Worm (Caenorhabditis elegans) whole organism, midembryonic: ENCODE results near the gene srv-8.
A peak's percentile ranks its signal among the peaks of the same experiment; 100 is the strongest.

Source experiments
- T22C8.4 ChIP-seq: fragments of 200-800 bp; sonication (Bioruptor generic); IDR thresholded peaks from 2 replicates; pipeline ENCODE4 v1.3.6; 2022; ENCODE audit warnings: missing genetic modification characterization, missing compliant biosample characterization
- cog-1 ChIP-seq: sonication (generic microtip); optimal IDR thresholded peaks from 2 replicates; lab custom pipeline; 2016; ENCODE audit warnings: missing genetic modification characterization, missing compliant biosample characterization
- flt-1 ChIP-seq: fragments of 200-800 bp; sonication (Bioruptor generic); IDR thresholded peaks from 2 replicates; pipeline ENCODE4 v1.3.6; 2022; ENCODE audit warnings: missing genetic modification characterization, missing compliant biosample characterization
- med-1 ChIP-seq: sonication (generic microtip); optimal IDR thresholded peaks from 2 replicates; lab custom pipeline; 2017; ENCODE audit warnings: missing genetic modification characterization, mild to moderate bottlenecking, missing compliant biosample characterization, antibody characterized with exemption, missing genetic modification reagents; ENCODE audit not compliant: insufficient read depth
- ref-1 ChIP-seq: fragments of 200-800 bp; sonication (Bioruptor generic); conservative IDR thresholded peaks from 2 replicates; pipeline ENCODE4 v1.3.6; 2022; ENCODE audit warnings: missing genetic modification reagents, missing genetic modification characterization, missing compliant biosample characterization
- ztf-23 ChIP-seq: fragments of 200-800 bp; sonication (Bioruptor generic); IDR thresholded peaks from 2 replicates; pipeline ENCODE4 v1.3.6; 2022; ENCODE audit warnings: missing genetic modification reagents, missing genetic modification characterization, missing compliant biosample characterization
- ztf-29 ChIP-seq: fragments of 200-800 bp; sonication (Bioruptor generic); IDR thresholded peaks from 2 replicates; pipeline ENCODE4 v1.3.6; 2022; ENCODE audit warnings: missing genetic modification reagents, missing genetic modification characterization, missing compliant biosample characterization

DNA sequence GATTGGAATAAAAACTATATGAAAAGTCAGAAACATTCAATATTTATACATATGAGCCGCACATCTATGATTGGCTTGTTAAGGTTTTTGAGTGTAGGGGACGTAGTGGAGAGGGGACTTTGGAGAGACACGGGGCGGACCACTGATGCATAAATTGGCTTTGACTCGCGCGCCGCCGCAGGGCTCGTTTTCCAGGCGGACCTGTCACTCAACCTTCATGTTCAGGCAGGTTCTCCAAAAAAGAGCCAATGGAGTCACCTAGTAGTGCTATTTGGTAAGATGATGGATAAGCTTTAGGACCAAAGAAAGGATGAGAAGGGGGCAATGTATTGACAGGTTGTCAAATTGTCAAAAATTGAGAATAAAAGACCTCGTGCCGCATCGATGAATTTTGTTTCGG lies 25.6 kb downstream of the srv-8 start:
- no peak for TF ChIP-seq med-1
- no peak for TF ChIP-seq flt-1
- TF ChIP-seq ztf-29 (GFP tag; lab: Robert Waterston, UW): no peak
- TF ChIP-seq T22C8.4 (GFP tag; lab: Robert Waterston, UW): no peak
- TF ChIP-seq ref-1 (GFP tag; lab: Robert Waterston, UW): no peak
- 0 out of 2 replicates have a peak, but pooled peaks have one; percentile 12 for TF ChIP-seq ztf-23 (GFP tag; lab: Robert Waterston, UW)
- no peak for TF ChIP-seq cog-1 (tag; lab: Kevin White, UChicago)
